Fruit fly (Drosophila melanogaster) whole organism, embryonic: ENCODE results near the gene CG14669.

Source experiments
- Ada2b ChIP-seq: fragments of 200-800 bp; sonication (Bioruptor generic); IDR thresholded peaks from 2 replicates; pipeline ENCODE4 v1.3.6; 2022; ENCODE audit warnings: missing biosample characterization, missing genetic modification characterization
- Adf1 ChIP-seq: fragments of 200-800 bp; sonication (Bioruptor generic); IDR thresholded peaks from 2 replicates; pipeline ENCODE4 v1.3.6; 2022; ENCODE audit warnings: missing biosample characterization, missing genetic modification characterization
- B-H1 ChIP-seq: fragments of 200-800 bp; sonication (Bioruptor generic); IDR thresholded peaks from 3 replicates; pipeline ENCODE4 v1.3.6; 2022; ENCODE audit warnings: missing biosample characterization, missing genetic modification characterization
- BEAF-32 ChIP-seq: fragments of 200-800 bp; sonication (Bioruptor generic); optimal IDR thresholded peaks from 3 replicates; lab custom pipeline; 2017; ENCODE audit warnings: missing biosample characterization, missing genetic modification characterization, mild to moderate bottlenecking, moderate library complexity, missing genetic modification reagents
- CG1024 ChIP-seq: fragments of 200-800 bp; sonication (Bioruptor generic); IDR thresholded peaks from 2 replicates; pipeline ENCODE4 v1.3.6; 2022; ENCODE audit warnings: missing biosample characterization, missing genetic modification characterization
- CG10431 ChIP-seq: fragments of 200-800 bp; sonication (Bioruptor generic); optimal IDR thresholded peaks from 3 replicates; lab custom pipeline; 2018; ENCODE audit warnings: missing biosample characterization, mild to moderate bottlenecking, missing genetic modification characterization
- CG11398 ChIP-seq: fragments of 200-800 bp; sonication (Bioruptor generic); optimal IDR thresholded peaks from 2 replicates; lab custom pipeline; 2016; ENCODE audit warnings: missing biosample characterization, missing genetic modification characterization
- CG12104 ChIP-seq: fragments of 200-800 bp; sonication (Bioruptor generic); optimal IDR thresholded peaks from 3 replicates; lab custom pipeline; 2016; ENCODE audit warnings: missing biosample characterization, missing genetic modification characterization
- CG12659 ChIP-seq: fragments of 200-800 bp; sonication (Bioruptor generic); optimal IDR thresholded peaks from 3 replicates; lab custom pipeline; 2017; ENCODE audit warnings: mild to moderate bottlenecking, missing biosample characterization, missing genetic modification reagents, missing genetic modification characterization
- CG13123 ChIP-seq: fragments of 200-800 bp; sonication (Bioruptor generic); optimal IDR thresholded peaks from 2 replicates; lab custom pipeline; 2016; ENCODE audit warnings: missing biosample characterization, missing genetic modification characterization
- CG13894 ChIP-seq: fragments of 200-800 bp; sonication (Bioruptor generic); optimal IDR thresholded peaks from 3 replicates; lab custom pipeline; 2018; ENCODE audit warnings: missing biosample characterization, mild to moderate bottlenecking, missing genetic modification characterization, moderate library complexity
- CG15514 ChIP-seq: fragments of 200-800 bp; sonication (Bioruptor generic); optimal IDR thresholded peaks from 3 replicates; lab custom pipeline; 2017; ENCODE audit warnings: missing biosample characterization, missing genetic modification characterization, mild to moderate bottlenecking, moderate library complexity, missing genetic modification reagents
- CG15696 ChIP-seq: fragments of 200-800 bp; sonication (Bioruptor generic); optimal IDR thresholded peaks from 2 replicates; lab custom pipeline; 2019; ENCODE audit warnings: missing biosample characterization, mild to moderate bottlenecking, missing genetic modification characterization, moderate library complexity
- CG17328 ChIP-seq: fragments of 200-800 bp; sonication (Bioruptor generic); IDR thresholded peaks from 2 replicates; pipeline ENCODE4 v1.3.6; 2022; ENCODE audit warnings: missing biosample characterization, missing genetic modification characterization
- CG17912 ChIP-seq: fragments of 200-800 bp; sonication (Bioruptor generic); optimal IDR thresholded peaks from 2 replicates; lab custom pipeline; 2018; ENCODE audit warnings: missing biosample characterization, mild to moderate bottlenecking, missing genetic modification characterization
- CG2199 ChIP-seq: fragments of 200-800 bp; sonication (Bioruptor generic); IDR thresholded peaks from 3 replicates; pipeline ENCODE4 v1.3.6; 2022; ENCODE audit warnings: missing biosample characterization, missing genetic modification characterization
- CG33213 ChIP-seq: fragments of 200-800 bp; sonication (Bioruptor generic); optimal IDR thresholded peaks from 3 replicates; lab custom pipeline; 2016; ENCODE audit warnings: missing biosample characterization, missing genetic modification characterization
- CG3407 ChIP-seq: fragments of 200-800 bp; sonication (Bioruptor generic); optimal IDR thresholded peaks from 2 replicates; lab custom pipeline; 2018; ENCODE audit warnings: missing biosample characterization, mild to moderate bottlenecking, missing genetic modification characterization
- CG4424 ChIP-seq: fragments of 200-800 bp; sonication (Bioruptor generic); optimal IDR thresholded peaks from 3 replicates; lab custom pipeline; 2016; ENCODE audit warnings: missing biosample characterization, missing genetic modification characterization
- CG4617 ChIP-seq: fragments of 200-800 bp; sonication (Bioruptor generic); optimal IDR thresholded peaks from 3 replicates; lab custom pipeline; 2016; ENCODE audit warnings: missing biosample characterization, missing genetic modification characterization, borderline replicate concordance
- CG4820 ChIP-seq: fragments of 200-800 bp; sonication (Bioruptor generic); optimal IDR thresholded peaks from 3 replicates; lab custom pipeline; 2016; ENCODE audit warnings: missing biosample characterization, missing genetic modification characterization
- CG6272 ChIP-seq: fragments of 200-800 bp; sonication (Bioruptor generic); IDR thresholded peaks from 2 replicates; pipeline ENCODE4 v1.3.6; 2022; ENCODE audit warnings: missing biosample characterization, missing genetic modification characterization
- CG9215 ChIP-seq: fragments of 200-800 bp; sonication (Bioruptor generic); IDR thresholded peaks from 2 replicates; pipeline ENCODE4 v1.3.6; 2022; ENCODE audit warnings: missing biosample characterization, missing genetic modification characterization
- CoRest ChIP-seq: fragments of 200-800 bp; sonication (Bioruptor generic); optimal IDR thresholded peaks from 3 replicates; lab custom pipeline; 2018; ENCODE audit warnings: missing biosample characterization, mild to moderate bottlenecking, missing genetic modification characterization, moderate library complexity
- Dp ChIP-seq: fragments of 200-800 bp; sonication (Bioruptor generic); optimal IDR thresholded peaks from 2 replicates; lab custom pipeline; 2018; ENCODE audit warnings: missing biosample characterization, mild to moderate bottlenecking, missing genetic modification characterization, moderate library complexity
- Drgx ChIP-seq: fragments of 200-800 bp; sonication (Bioruptor generic); IDR thresholded peaks from 2 replicates; pipeline ENCODE4 v1.3.6; 2022; ENCODE audit warnings: missing biosample characterization, missing genetic modification characterization
- Elba2 ChIP-seq: fragments of 200-800 bp; sonication (Bioruptor generic); optimal IDR thresholded peaks from 3 replicates; lab custom pipeline; 2016; ENCODE audit warnings: missing biosample characterization, missing genetic modification characterization
- Ets65A ChIP-seq: fragments of 200-800 bp; sonication (Bioruptor generic); peaks from one replicate; lab custom pipeline; 2016; ENCODE audit warnings: missing biosample characterization, missing genetic modification characterization
- Gsc ChIP-seq: fragments of 200-800 bp; sonication (Bioruptor generic); IDR thresholded peaks from 2 replicates; pipeline ENCODE4 v1.3.6; 2022; ENCODE audit warnings: missing biosample characterization, missing genetic modification characterization
- HmgD ChIP-seq: fragments of 200-800 bp; sonication (Bioruptor generic); optimal IDR thresholded peaks from 3 replicates; lab custom pipeline; 2016; ENCODE audit warnings: missing biosample characterization, missing genetic modification characterization
- Hsf ChIP-seq: fragments of 200-800 bp; sonication (Bioruptor generic); optimal IDR thresholded peaks from 3 replicates; lab custom pipeline; 2016; ENCODE audit warnings: missing biosample characterization, missing genetic modification characterization
- Myb ChIP-seq: fragments of 200-800 bp; sonication (Bioruptor generic); optimal IDR thresholded peaks from 2 replicates; lab custom pipeline; 2016; ENCODE audit warnings: missing biosample characterization, missing genetic modification characterization
- Nf-YB ChIP-seq: fragments of 200-800 bp; sonication (Bioruptor generic); optimal IDR thresholded peaks from 3 replicates; lab custom pipeline; 2019; ENCODE audit warnings: missing biosample characterization, mild to moderate bottlenecking, missing genetic modification characterization, moderate library complexity
- Optix ChIP-seq: fragments of 200-800 bp; sonication (Bioruptor generic); IDR thresholded peaks from 3 replicates; pipeline ENCODE4 v1.3.6; 2022; ENCODE audit warnings: missing biosample characterization, missing genetic modification characterization
- Sox102F ChIP-seq: fragments of 200-800 bp; sonication (Bioruptor generic); optimal IDR thresholded peaks from 2 replicates; lab custom pipeline; 2018; ENCODE audit warnings: missing biosample characterization, mild to moderate bottlenecking, missing genetic modification characterization, moderate library complexity
- Xbp1 ChIP-seq: fragments of 200-800 bp; sonication (Bioruptor generic); optimal IDR thresholded peaks from 3 replicates; lab custom pipeline; 2016; ENCODE audit warnings: missing biosample characterization, mild to moderate bottlenecking, missing genetic modification characterization
- abd-A ChIP-seq: fragments of 200-800 bp; sonication (Bioruptor generic); optimal IDR thresholded peaks from 3 replicates; lab custom pipeline; 2019; ENCODE audit warnings: missing biosample characterization, mild to moderate bottlenecking, missing genetic modification characterization, moderate library complexity
- cato ChIP-seq: fragments of 200-800 bp; sonication (Bioruptor generic); optimal IDR thresholded peaks from 2 replicates; lab custom pipeline; 2016; ENCODE audit warnings: missing biosample characterization, missing genetic modification characterization, borderline replicate concordance
- disco-r ChIP-seq: fragments of 200-800 bp; sonication (Bioruptor generic); optimal IDR thresholded peaks from 2 replicates; lab custom pipeline; 2016; ENCODE audit warnings: missing biosample characterization, missing genetic modification characterization
- dmrt11E ChIP-seq: fragments of 200-800 bp; sonication (Bioruptor generic); optimal IDR thresholded peaks from 3 replicates; lab custom pipeline; 2018; ENCODE audit warnings: missing biosample characterization, mild to moderate bottlenecking, missing genetic modification characterization, moderate library complexity
- fd3F ChIP-seq: fragments of 200-800 bp; sonication (Bioruptor generic); optimal IDR thresholded peaks from 2 replicates; lab custom pipeline; 2018; ENCODE audit warnings: missing biosample characterization, mild to moderate bottlenecking, missing genetic modification characterization, moderate library complexity
- gsb ChIP-seq: fragments of 200-800 bp; sonication (Bioruptor generic); IDR thresholded peaks from 2 replicates; pipeline ENCODE4 v1.3.6; 2022; ENCODE audit warnings: missing biosample characterization, missing genetic modification characterization
- klu ChIP-seq: fragments of 200-800 bp; sonication (Bioruptor generic); IDR thresholded peaks from 2 replicates; pipeline ENCODE4 v1.3.6; 2022; ENCODE audit warnings: missing biosample characterization, missing genetic modification characterization
- knrl ChIP-seq: fragments of 200-800 bp; sonication (Bioruptor generic); IDR thresholded peaks from 3 replicates; pipeline ENCODE4 v1.3.6; 2022; ENCODE audit warnings: missing biosample characterization, missing genetic modification characterization; ENCODE audit not compliant: partially characterized antibody
- luna ChIP-seq: fragments of 200-800 bp; sonication (Bioruptor generic); optimal IDR thresholded peaks from 2 replicates; lab custom pipeline; 2016; ENCODE audit warnings: missing biosample characterization, missing genetic modification characterization
- nau ChIP-seq: fragments of 200-800 bp; sonication (Bioruptor generic); optimal IDR thresholded peaks from 3 replicates; lab custom pipeline; 2017; ENCODE audit warnings: missing biosample characterization, mild to moderate bottlenecking, missing genetic modification characterization, missing genetic modification reagents
- odd ChIP-seq: fragments of 200-800 bp; sonication (Bioruptor generic); optimal IDR thresholded peaks from 2 replicates; lab custom pipeline; 2017; ENCODE audit warnings: missing biosample characterization, mild to moderate bottlenecking, missing genetic modification characterization
- phol ChIP-seq: fragments of 200-800 bp; sonication (Bioruptor generic); optimal IDR thresholded peaks from 3 replicates; lab custom pipeline; 2018; ENCODE audit warnings: missing biosample characterization, mild to moderate bottlenecking, missing genetic modification characterization, moderate library complexity
- pros ChIP-seq: fragments of 200-800 bp; sonication (Bioruptor generic); optimal IDR thresholded peaks from 3 replicates; lab custom pipeline; 2019; ENCODE audit warnings: missing biosample characterization, mild to moderate bottlenecking, missing genetic modification characterization, moderate library complexity
- sna ChIP-seq: fragments of 200-800 bp; sonication (Bioruptor generic); IDR thresholded peaks from 2 replicates; pipeline ENCODE4 v1.3.6; 2022; ENCODE audit warnings: missing biosample characterization, missing genetic modification characterization; ENCODE audit not compliant: partially characterized antibody
- toy ChIP-seq: fragments of 200-800 bp; sonication (Bioruptor generic); IDR thresholded peaks from 2 replicates; pipeline ENCODE4 v1.3.6; 2022; ENCODE audit warnings: missing biosample characterization, missing genetic modification characterization

Gene CG14669

dm6 chr3R:5438750-5439149 is 24.4 kb downstream of the CG14669 start (continued):
- peak; percentile 52 for TF ChIP-seq CG4424 (GFP tag; lab: Kevin White, UChicago)
- TF ChIP-seq pros = no peak
- no peak for TF ChIP-seq abd-A (tag; lab: Kevin White, UChicago)
- TF ChIP-seq CG13894 (tag; lab: Kevin White, UChicago) = no peak
- peak; percentile 86 for TF ChIP-seq Myb (GFP tag; lab: Kevin White, UChicago)
- no peak for TF ChIP-seq Adf1 (GFP tag; lab: Robert Waterston, UW)
- TF ChIP-seq knrl = peak; percentile 44; the same call in 1 of the 3 replicates
- TF ChIP-seq CG1024 = no peak
- peak; percentile 32 for TF ChIP-seq CG12659 (GFP tag; lab: Kevin White, UChicago)
- TF ChIP-seq klu (GFP tag; lab: Robert Waterston, UW) = no peak
- no peak for TF ChIP-seq gsb (GFP tag; lab: Robert Waterston, UW)
- no peak for TF ChIP-seq CG17912 (GFP tag; lab: Kevin White, UChicago)
- TF ChIP-seq fd3F (GFP tag; lab: Kevin White, UChicago) = no peak
- peak; percentile 17 for TF ChIP-seq CG4617 (GFP tag; lab: Kevin White, UChicago)
- TF ChIP-seq HmgD (GFP tag; lab: Kevin White, UChicago) = peak; percentile 63
- peak; percentile 87 for TF ChIP-seq CG2199
- TF ChIP-seq BEAF-32 (GFP tag; lab: Kevin White, UChicago) = peak; percentile 22
- TF ChIP-seq odd (GFP tag; lab: Kevin White, UChicago) = no peak
- TF ChIP-seq CG15696 (tag; lab: Kevin White, UChicago) = peak; percentile 34
- no peak for TF ChIP-seq B-H1 (GFP tag; lab: Robert Waterston, UW)
- TF ChIP-seq CG33213 (GFP tag; lab: Kevin White, UChicago) = peak; percentile 35
- TF ChIP-seq CG12104 (GFP tag; lab: Kevin White, UChicago) = no peak
- no peak for TF ChIP-seq luna
- peak; percentile 21 for TF ChIP-seq dmrt11E
- peak; percentile 14 for TF ChIP-seq CG4820 (GFP tag; lab: Kevin White, UChicago)
- no peak for TF ChIP-seq CG10431 (GFP tag; lab: Kevin White, UChicago)
- TF ChIP-seq phol (tag; lab: Kevin White, UChicago) = no peak
- TF ChIP-seq Elba2 (GFP tag; lab: Kevin White, UChicago) = no peak
- TF ChIP-seq CG13123 (GFP tag; lab: Kevin White, UChicago) = no peak
- TF ChIP-seq CG9215 (GFP tag; lab: Robert Waterston, UW) = no peak
- no peak for TF ChIP-seq Drgx (GFP tag; lab: Robert Waterston, UW)
- 0 out of 2 replicates have a peak, but pooled peaks have one; percentile 9 for TF ChIP-seq CG6272 (GFP tag; lab: Robert Waterston, UW)
- TF ChIP-seq toy (GFP tag; lab: Robert Waterston, UW) = no peak
- peak; percentile 30 for TF ChIP-seq Dp (GFP tag; lab: Kevin White, UChicago)
- no peak for TF ChIP-seq CG17328 (GFP tag; lab: Robert Waterston, UW)
- TF ChIP-seq Ets65A = peak; percentile 62
- TF ChIP-seq Gsc (GFP tag; lab: Robert Waterston, UW) = no peak
- no peak for TF ChIP-seq CG15514
- no peak for TF ChIP-seq cato (GFP tag; lab: Kevin White, UChicago)
- TF ChIP-seq Xbp1 (GFP tag; lab: Kevin White, UChicago) = no peak
- peak; percentile 46 for TF ChIP-seq CoRest
- 0 out of 2 replicates have a peak, but pooled peaks have one; percentile 28 for TF ChIP-seq sna (GFP tag; lab: Robert Waterston, UW)
- TF ChIP-seq CG11398 (GFP tag; lab: Kevin White, UChicago) = no peak
- no peak for TF ChIP-seq Nf-YB
- no peak for TF ChIP-seq nau (GFP tag; lab: Kevin White, UChicago)
- TF ChIP-seq Optix = no peak
- no peak for TF ChIP-seq Ada2b (GFP tag; lab: Robert Waterston, UW)
- TF ChIP-seq disco-r (GFP tag; lab: Kevin White, UChicago) = no peak
- no peak for TF ChIP-seq CG3407 (GFP tag; lab: Kevin White, UChicago)
- no peak for TF ChIP-seq Hsf (GFP tag; lab: Kevin White, UChicago)
- peak; percentile 17 for TF ChIP-seq Sox102F (GFP tag; lab: Kevin White, UChicago)
